Fruit fly (Drosophila melanogaster) Kc167 (cell line): ENCODE results near the gene js.

Experiments used
- Sin3A ChIP-seq: fragments of >200 bp; optimal IDR thresholded peaks from 2 replicates; lab custom pipeline; 2018; ENCODE audit warnings: missing external identifiers
- insv ChIP-seq: fragments of >200 bp; optimal IDR thresholded peaks from 3 replicates; lab custom pipeline; 2018; ENCODE audit warnings: missing external identifiers
- psq ChIP-seq: fragments of >200 bp; optimal IDR thresholded peaks from 2 replicates; lab custom pipeline; 2017; ENCODE audit warnings: missing external identifiers

- TF ChIP-seq psq (lab: Kevin White, UChicago) = no peak
- TF ChIP-seq Sin3A (lab: Kevin White, UChicago) = no peak
- no peak for TF ChIP-seq insv (lab: Kevin White, UChicago)
These were observed 45.6 kb upstream of the js start for dm6 chr3R:16413734-16414133.
